Fruit fly (Drosophila melanogaster) whole organism, adult: Measurements from ENCODE around the gene bap.

ENCODE experiments used
- CG1620 ChIP-seq: fragments of 200-800 bp; sonication (Bioruptor generic); optimal IDR thresholded peaks from 2 replicates; lab custom pipeline; 2016; ENCODE audit warnings: missing biosample characterization, missing genetic modification characterization
- CG33017 ChIP-seq: fragments of 200-800 bp; sonication (Bioruptor generic); optimal IDR thresholded peaks from 2 replicates; lab custom pipeline; 2018; ENCODE audit warnings: missing biosample characterization, mild to moderate bottlenecking, missing genetic modification characterization, moderate library complexity
- Clk ChIP-seq: fragments of 200-800 bp; sonication (Bioruptor generic); optimal IDR thresholded peaks from 2 replicates; lab custom pipeline; 2017; ENCODE audit warnings: missing biosample characterization, missing genetic modification characterization
- Crg-1 ChIP-seq: fragments of 200-800 bp; sonication (Bioruptor generic); optimal IDR thresholded peaks from 2 replicates; lab custom pipeline; 2016; ENCODE audit warnings: missing biosample characterization, missing genetic modification characterization
- Mnt ChIP-seq: fragments of 200-800 bp; sonication (Bioruptor generic); optimal IDR thresholded peaks from 2 replicates; lab custom pipeline; 2016; ENCODE audit warnings: missing biosample characterization, mild to moderate bottlenecking, missing genetic modification characterization
- ovo ChIP-seq: fragments of 200-800 bp; sonication (Bioruptor generic); optimal IDR thresholded peaks from 2 replicates; lab custom pipeline; 2016; ENCODE audit warnings: missing biosample characterization, missing genetic modification characterization

- TF ChIP-seq CG1620 (GFP tag; lab: Kevin White, UChicago) (no peak), ovo (GFP tag; lab: Kevin White, UChicago) (no peak), Clk (GFP tag; lab: Kevin White, UChicago) (no peak), Mnt (no peak), Crg-1 (GFP tag; lab: Kevin White, UChicago) (no peak), CG33017 (tag; lab: Kevin White, UChicago) (no peak)
These were observed 2.5 kb upstream of the bap start for dm6 chr3R:21386132-21386531.
